Fruit fly (Drosophila melanogaster) Kc167 (cell line): ENCODE results near the gene Neto.
A peak's percentile ranks its signal among the peaks of the same experiment; 100 is the strongest.

ENCODE experiments used
- Myc ChIP-seq: fragments of >200 bp; optimal IDR thresholded peaks from 2 replicates; lab custom pipeline; 2017; ENCODE audit warnings: missing external identifiers
- Sin3A ChIP-seq: fragments of >200 bp; optimal IDR thresholded peaks from 2 replicates; lab custom pipeline; 2018; ENCODE audit warnings: missing external identifiers
- h ChIP-seq: fragments of >200 bp; optimal IDR thresholded peaks from 3 replicates; lab custom pipeline; 2018; ENCODE audit warnings: missing external identifiers
- insv ChIP-seq: fragments of >200 bp; optimal IDR thresholded peaks from 3 replicates; lab custom pipeline; 2018; ENCODE audit warnings: missing external identifiers
- psq ChIP-seq: fragments of >200 bp; optimal IDR thresholded peaks from 2 replicates; lab custom pipeline; 2017; ENCODE audit warnings: missing external identifiers
- ttk ChIP-seq: sonication (Bioruptor generic); optimal IDR thresholded peaks from 2 replicates; lab custom pipeline; 2017; ENCODE audit warnings: missing external identifiers

The Neto gene

DNA sequence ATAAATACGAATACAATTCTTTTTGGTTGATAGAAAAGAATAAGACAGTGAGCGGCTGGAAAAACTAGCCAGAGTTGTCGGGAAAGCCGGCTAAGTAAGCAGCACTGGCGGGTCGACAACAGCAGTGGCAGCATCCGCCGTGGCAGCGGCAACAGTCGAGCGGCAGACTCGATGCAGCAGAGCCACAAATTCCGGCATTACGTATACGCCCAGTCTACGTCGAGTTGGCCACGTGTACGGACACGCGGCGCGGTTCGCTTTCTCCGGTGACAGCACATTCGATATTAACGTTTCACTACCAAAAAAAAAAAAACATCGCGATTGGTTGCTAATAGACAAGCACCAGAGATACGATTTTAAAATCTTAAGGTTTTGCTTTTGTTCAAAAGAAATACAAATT is at the start of gene Neto:
Neto (plus strand) TSS at position 209 of the 400 bp plus-strand sequence.
- TF ChIP-seq h (no peak), Myc (lab: Kevin White, UChicago) (no peak), insv (no peak), Sin3A (lab: Kevin White, UChicago) (no peak), ttk (no peak), psq (lab: Kevin White, UChicago) (no peak)

DNA sequence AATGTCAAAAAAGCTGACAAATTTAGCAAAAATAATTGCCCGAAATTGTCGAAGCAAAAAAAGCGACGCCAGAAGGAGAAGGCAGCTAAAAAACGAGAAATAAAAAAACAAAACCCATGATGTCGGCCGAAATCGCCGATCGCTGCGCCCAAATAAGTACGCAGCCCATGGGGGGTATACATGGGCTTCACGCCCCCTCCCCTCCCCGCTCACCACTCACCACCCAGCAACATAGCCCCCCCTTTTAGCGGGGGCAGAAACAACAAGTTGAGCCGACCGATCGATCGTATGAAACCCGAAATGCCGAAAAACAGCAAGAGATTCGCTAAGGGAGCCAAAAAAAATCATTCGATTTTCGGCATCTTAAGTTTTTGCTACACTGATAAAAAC is 49.7 kb upstream of the Neto start:
- no peak for TF ChIP-seq insv
- TF ChIP-seq psq (lab: Kevin White, UChicago), result no peak
- no peak for TF ChIP-seq h
- TF ChIP-seq ttk, result no peak
- no peak for TF ChIP-seq Sin3A (lab: Kevin White, UChicago)
- TF ChIP-seq Myc (lab: Kevin White, UChicago), result no peak

DNA sequence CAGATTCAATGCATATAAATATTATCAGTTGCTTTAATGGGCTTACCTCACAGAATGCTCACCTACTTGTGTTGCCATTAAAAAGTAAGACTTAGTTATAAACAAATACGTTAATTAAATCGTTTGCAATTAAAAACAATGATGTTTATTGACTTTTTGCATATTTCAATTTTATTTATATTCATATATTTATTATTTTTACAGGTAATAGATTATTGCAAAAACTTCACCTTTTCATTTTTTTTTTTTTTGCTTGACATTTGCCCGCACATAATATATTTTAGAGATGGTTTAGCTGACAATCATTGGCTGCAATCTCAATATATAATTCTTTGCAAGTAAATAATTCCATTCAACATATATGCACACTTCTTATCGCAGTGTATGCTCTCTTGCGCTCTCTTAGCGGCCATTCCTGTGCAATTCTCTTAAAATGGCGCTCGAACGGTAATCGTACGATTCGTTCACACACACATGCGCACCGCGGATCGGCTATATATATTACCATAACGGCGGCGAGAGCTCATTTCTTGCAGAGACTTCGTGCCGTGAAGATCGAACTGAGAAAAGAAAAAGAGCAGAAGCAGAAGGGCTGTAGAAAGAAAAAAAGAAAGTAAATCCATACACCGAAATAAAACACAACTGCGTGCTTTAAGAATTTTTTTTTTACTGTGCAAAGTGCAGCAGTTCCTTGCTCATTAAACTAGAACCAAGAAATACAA is 49.2 kb upstream of the Neto start, which contains the start of gene Bcat:
Bcat (plus strand) TSS at position 522 of the 722 bp plus-strand sequence.
- no peak for TF ChIP-seq ttk
- TF ChIP-seq h, result no peak
- TF ChIP-seq Myc (lab: Kevin White, UChicago), result no peak
- no peak for TF ChIP-seq insv
- no peak for TF ChIP-seq Sin3A (lab: Kevin White, UChicago)
- TF ChIP-seq psq (lab: Kevin White, UChicago), result no peak

DNA sequence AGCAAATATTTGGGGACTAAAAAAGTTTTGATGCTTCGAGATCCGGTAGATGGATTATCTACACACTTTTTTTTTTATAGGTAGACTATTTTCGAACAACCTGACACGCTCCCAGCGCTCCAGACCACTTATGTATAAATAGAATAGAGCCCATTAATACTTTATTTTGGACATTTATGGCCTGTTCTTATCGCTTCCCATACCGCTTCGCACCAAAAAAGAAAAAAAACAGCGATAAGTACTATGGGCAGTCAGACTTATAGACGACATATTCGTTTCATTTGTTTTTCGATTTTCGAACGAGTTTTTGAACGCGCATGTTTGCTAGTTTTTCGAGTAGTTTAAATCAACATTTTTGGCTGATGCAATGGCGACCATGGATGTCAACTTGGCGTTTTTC is 48.1 kb upstream of the Neto start:
- TF ChIP-seq psq (lab: Kevin White, UChicago) (no peak), Myc (lab: Kevin White, UChicago) (no peak), h (no peak), Sin3A (lab: Kevin White, UChicago) (no peak), insv (no peak)

DNA sequence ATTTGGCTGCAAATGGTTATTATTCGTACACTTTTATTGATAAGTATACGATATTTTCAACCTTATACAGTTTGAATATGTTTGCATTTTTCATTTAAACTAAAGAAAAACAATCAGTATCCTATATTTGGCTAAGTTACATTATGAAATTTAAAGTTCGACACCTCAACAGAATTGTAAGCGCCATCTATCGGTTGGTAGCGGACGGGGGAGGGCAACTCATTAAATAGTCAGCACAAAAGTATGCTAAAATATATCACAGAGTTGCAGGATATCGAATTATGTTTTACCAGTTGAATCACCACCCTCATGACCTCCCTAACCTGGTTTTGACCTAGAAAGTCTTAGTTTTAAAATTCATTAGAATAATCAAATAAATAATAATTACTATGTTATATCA is 44.5 kb upstream of the Neto start:
- no peak for TF ChIP-seq insv
- TF ChIP-seq psq (lab: Kevin White, UChicago), result no peak

DNA sequence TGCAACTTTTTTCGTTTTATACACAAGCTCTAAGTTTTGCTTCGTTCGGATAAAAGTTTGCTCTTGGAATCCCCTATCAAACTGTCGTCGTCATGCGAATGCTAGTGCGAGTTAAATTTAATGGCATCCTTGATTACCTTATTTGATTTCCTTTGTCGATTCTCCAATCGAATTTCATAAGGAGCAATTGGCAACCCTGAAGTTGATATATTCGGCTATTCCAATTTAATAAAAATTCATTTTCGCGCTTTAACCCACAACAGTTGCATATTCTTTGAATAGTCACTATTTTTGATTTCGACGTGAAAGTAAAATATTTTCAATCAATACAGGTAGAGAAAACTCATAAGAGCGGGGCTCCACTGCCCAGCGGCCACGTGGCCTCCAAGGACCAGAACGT is 42.9 kb upstream of the Neto start, which contains the start of gene CG12725:
CG12725 (minus strand) TSS at position 101 of the 400 bp plus-strand sequence.
- no peak for TF ChIP-seq psq (lab: Kevin White, UChicago)
- no peak for TF ChIP-seq h
- TF ChIP-seq insv, result no peak
- TF ChIP-seq Myc (lab: Kevin White, UChicago), result no peak
- no peak for TF ChIP-seq Sin3A (lab: Kevin White, UChicago)
- TF ChIP-seq ttk, result no peak

DNA sequence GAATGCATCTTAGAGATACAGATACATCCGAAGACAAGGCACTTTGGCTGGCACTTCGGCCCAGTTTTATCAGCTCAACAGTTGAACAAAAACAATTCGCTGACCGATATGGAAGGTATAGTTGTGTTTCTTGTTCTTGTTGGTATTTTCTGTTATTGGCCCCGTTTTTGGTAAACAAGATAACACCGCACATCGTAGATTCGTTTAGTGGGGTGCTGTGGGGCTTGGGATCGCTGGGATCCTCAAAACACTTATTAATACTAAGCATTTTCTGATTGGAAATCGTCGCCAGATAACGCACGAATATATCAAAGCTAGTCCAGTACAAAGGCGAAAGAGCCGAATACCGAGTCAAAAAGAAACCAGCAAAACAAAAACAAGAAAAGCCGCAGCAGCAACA is 42.1 kb upstream of the Neto start:
- TF ChIP-seq h, result no peak
- no peak for TF ChIP-seq psq (lab: Kevin White, UChicago)
- no peak for TF ChIP-seq Myc (lab: Kevin White, UChicago)
- no peak for TF ChIP-seq ttk
- no peak for TF ChIP-seq insv
- TF ChIP-seq Sin3A (lab: Kevin White, UChicago), result no peak

DNA sequence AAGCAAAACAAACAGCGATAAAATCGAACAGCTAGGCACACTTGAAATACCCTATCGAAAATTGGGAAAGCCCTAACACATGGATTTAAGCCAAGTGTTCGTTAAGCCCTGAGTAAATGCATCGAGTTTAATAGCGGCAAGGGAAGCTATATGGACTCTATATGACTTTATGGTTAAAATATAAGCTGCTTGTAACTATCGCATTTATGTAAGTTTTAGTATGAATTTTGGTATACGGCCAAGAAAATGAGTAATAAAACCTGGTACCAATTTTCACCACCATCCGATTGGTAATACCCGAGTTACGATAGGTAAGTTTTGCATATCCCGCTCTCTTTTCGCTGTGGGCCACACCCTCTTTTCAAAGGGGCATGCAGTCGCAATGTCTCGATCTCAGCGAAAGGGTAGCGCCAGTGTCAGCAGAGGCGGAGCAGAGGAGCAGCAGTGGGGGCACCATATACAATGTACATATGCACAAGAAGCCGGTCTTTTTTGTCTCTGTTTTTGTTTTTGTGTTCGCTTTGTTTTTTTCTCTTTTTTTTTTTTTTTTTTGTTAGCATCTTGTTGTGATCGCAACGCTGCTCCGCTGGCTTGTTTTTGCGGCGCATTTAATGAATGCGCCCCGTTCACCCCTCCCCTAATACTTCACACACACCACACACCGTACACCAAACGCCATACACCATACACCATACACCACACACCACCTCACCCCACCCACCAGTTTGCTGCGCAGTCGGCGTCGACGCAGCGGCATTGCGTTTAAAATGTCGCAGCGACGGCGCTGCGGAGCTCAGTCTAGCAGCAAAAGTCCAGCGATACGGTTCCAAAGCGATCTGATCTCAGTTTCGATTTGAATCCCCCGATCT is 41.5 kb upstream of the Neto start, which contains the start of gene GstT4:
GstT4 (plus strand) TSS at position 788 of the 869 bp plus-strand sequence.
- TF ChIP-seq Myc (lab: Kevin White, UChicago), result no peak
- TF ChIP-seq Sin3A (lab: Kevin White, UChicago), result no peak
- TF ChIP-seq ttk, result no peak
- TF ChIP-seq h, result no peak
- TF ChIP-seq insv, result no peak
- TF ChIP-seq psq (lab: Kevin White, UChicago), result peak; percentile 73

DNA sequence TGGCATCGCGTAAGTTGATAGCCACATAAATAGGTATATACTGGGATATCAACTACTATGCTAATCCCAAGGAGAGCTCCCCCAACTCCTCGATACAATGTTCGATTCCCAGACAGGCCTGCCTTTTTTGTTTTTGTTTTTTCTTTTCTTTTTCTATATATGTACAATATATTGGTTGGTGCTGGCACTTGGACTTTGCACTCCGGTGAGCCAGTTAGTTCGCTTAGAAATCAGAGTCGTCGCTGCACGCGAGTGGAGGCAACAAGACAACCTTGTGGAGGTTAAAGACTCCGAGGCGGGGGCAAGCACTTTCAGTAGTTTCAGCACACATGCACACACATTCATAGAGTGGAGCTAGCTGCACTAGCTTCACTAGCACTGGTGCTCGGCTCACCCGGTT is 39.4 kb upstream of the Neto start:
- TF ChIP-seq Sin3A (lab: Kevin White, UChicago), result no peak
- TF ChIP-seq ttk, result no peak
- TF ChIP-seq psq (lab: Kevin White, UChicago), result no peak
- TF ChIP-seq h, result no peak
- TF ChIP-seq Myc (lab: Kevin White, UChicago), result no peak
- no peak for TF ChIP-seq insv

DNA sequence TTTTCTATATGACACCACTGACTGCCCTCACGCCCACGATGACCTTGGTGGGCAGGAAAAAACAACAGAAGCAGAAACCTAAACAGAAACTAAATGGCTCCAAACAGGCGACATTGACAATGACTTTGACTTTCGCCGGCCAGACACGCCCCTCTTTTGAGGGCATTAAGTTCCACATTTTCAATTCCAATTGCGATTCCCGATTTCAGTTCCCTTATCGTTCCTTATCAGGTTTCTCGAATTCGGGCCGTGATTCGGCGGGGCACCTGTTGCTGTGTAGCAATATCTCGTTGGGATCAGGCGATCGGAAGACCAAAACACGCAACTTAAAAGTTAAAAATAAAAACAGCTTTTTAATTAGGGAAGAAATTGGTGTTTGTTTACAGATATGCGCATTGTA is 38.0 kb upstream of the Neto start:
- no peak for TF ChIP-seq Myc (lab: Kevin White, UChicago)
- TF ChIP-seq ttk, result no peak
- no peak for TF ChIP-seq insv
- no peak for TF ChIP-seq Sin3A (lab: Kevin White, UChicago)
- TF ChIP-seq psq (lab: Kevin White, UChicago), result no peak
- no peak for TF ChIP-seq h

DNA sequence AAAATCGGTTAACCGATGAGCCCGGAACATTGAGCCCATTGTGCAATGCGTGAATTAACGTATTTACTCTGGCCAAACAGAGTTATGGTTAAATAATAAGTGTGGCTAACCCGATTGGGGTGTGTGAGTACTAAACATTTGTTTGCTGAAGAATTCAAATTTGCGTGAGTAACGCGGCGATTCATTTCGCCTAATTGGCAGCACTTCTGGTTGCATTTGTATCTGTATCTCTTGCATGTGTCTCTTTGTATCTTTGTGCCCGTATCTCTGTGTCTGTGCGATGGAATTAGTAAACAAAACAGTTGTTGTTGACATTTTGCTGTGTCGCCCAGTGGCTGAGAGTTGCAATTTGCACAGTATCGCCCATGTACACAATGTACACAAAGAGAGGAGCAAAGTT is 34.8 kb upstream of the Neto start:
- no peak for TF ChIP-seq insv
- TF ChIP-seq ttk, result no peak
- no peak for TF ChIP-seq psq (lab: Kevin White, UChicago)
- no peak for TF ChIP-seq Sin3A (lab: Kevin White, UChicago)
- TF ChIP-seq Myc (lab: Kevin White, UChicago), result no peak
- TF ChIP-seq h, result no peak

DNA sequence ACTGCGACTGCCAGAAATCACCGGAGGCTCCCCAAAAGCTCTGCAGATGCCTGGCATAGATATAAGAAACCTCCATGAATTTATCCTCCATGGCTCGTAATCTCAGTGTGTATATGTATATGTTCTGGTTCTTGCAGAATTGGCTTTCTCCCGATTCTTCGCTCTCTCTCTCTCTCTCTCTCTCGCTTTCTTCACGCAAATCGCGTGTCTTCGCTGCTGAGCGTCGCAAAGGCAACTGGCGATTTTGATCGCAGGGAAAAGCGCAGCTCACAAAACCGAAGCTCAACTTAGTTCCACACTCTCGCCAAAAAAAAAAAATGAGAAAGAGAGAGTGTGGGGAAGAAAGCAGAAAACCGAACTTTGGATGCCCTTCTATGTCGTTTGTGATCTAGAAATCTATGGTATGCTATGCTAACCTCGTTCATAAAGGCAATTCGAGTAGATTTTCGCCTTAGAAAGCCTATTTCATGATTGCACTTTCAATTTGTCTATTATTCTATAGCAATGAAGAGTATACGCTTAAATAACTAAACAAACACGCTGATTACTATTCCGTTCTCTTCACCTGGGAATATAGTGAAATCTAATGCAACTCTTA is 34.2 kb upstream of the Neto start:
- TF ChIP-seq insv (no peak), Myc (lab: Kevin White, UChicago) (no peak), h (no peak), ttk (no peak), psq (lab: Kevin White, UChicago) (no peak), Sin3A (lab: Kevin White, UChicago) (no peak)
